Fruit fly (Drosophila melanogaster) whole organism, prepupa: ENCODE results near the gene Gr64e.

ENCODE experiments used
- Blimp-1 ChIP-seq: fragments of 200-800 bp; sonication (Bioruptor generic); optimal IDR thresholded peaks from 3 replicates; lab custom pipeline; 2017; ENCODE audit warnings: missing biosample characterization, missing genetic modification characterization, mild to moderate bottlenecking, moderate library complexity, missing genetic modification reagents
- CG10631 ChIP-seq: fragments of 200-800 bp; sonication (Bioruptor generic); optimal IDR thresholded peaks from 2 replicates; lab custom pipeline; 2016; ENCODE audit warnings: missing biosample characterization, missing genetic modification characterization
- CG10669 ChIP-seq: fragments of 200-800 bp; sonication (Bioruptor generic); optimal IDR thresholded peaks from 3 replicates; lab custom pipeline; 2018; ENCODE audit warnings: missing biosample characterization, mild to moderate bottlenecking, missing genetic modification characterization, moderate library complexity
- CG11294 ChIP-seq: fragments of 200-800 bp; sonication (Bioruptor generic); IDR thresholded peaks from 2 replicates; pipeline ENCODE4 v1.3.6; 2022; ENCODE audit warnings: missing biosample characterization, missing genetic modification characterization
- CG11762 ChIP-seq: fragments of 200-800 bp; sonication (Bioruptor generic); optimal IDR thresholded peaks from 3 replicates; lab custom pipeline; 2016; ENCODE audit warnings: missing biosample characterization, missing genetic modification characterization; ENCODE audit not compliant: insufficient read depth
- CG11902 ChIP-seq: fragments of 200-800 bp; sonication (Bioruptor generic); optimal IDR thresholded peaks from 3 replicates; lab custom pipeline; 2016; ENCODE audit warnings: missing biosample characterization, missing genetic modification characterization
- CG15336 ChIP-seq: fragments of 200-800 bp; sonication (Bioruptor generic); IDR thresholded peaks from 2 replicates; pipeline ENCODE4 v1.3.6; 2022; ENCODE audit warnings: missing biosample characterization, missing genetic modification characterization
- CG1621 ChIP-seq: fragments of 200-800 bp; sonication (Bioruptor generic); optimal IDR thresholded peaks from 3 replicates; lab custom pipeline; 2018; ENCODE audit warnings: missing biosample characterization, mild to moderate bottlenecking, missing genetic modification characterization
- CG3032 ChIP-seq: fragments of 200-800 bp; optimal IDR thresholded peaks from 2 replicates; lab custom pipeline; 2019; ENCODE audit warnings: missing biosample characterization, mild to moderate bottlenecking, missing genetic modification characterization, moderate library complexity
- CG31627 ChIP-seq: fragments of 200-800 bp; sonication (Bioruptor generic); optimal IDR thresholded peaks from 3 replicates; lab custom pipeline; 2016; ENCODE audit warnings: missing biosample characterization, missing genetic modification characterization
- CG34406 ChIP-seq: fragments of 200-800 bp; sonication (Bioruptor generic); optimal IDR thresholded peaks from 3 replicates; lab custom pipeline; 2016; ENCODE audit warnings: missing biosample characterization, missing genetic modification characterization
- CG3919 ChIP-seq: fragments of 200-800 bp; sonication (Bioruptor generic); optimal IDR thresholded peaks from 3 replicates; lab custom pipeline; 2016; ENCODE audit warnings: missing biosample characterization, missing genetic modification characterization
- CG4318 ChIP-seq: fragments of 200-800 bp; sonication (Bioruptor generic); optimal IDR thresholded peaks from 3 replicates; lab custom pipeline; 2017; ENCODE audit warnings: missing biosample characterization, mild to moderate bottlenecking, missing genetic modification characterization
- CG6163 ChIP-seq: fragments of 200-800 bp; sonication (Bioruptor generic); IDR thresholded peaks from 3 replicates; pipeline ENCODE4 v1.3.6; 2022; ENCODE audit warnings: missing biosample characterization, missing genetic modification characterization
- CG6276 ChIP-seq: fragments of 200-800 bp; sonication (Bioruptor generic); optimal IDR thresholded peaks from 2 replicates; lab custom pipeline; 2017; ENCODE audit warnings: missing biosample characterization, mild to moderate bottlenecking, missing genetic modification characterization
- CG6792 ChIP-seq: fragments of 200-800 bp; sonication (Bioruptor generic); optimal IDR thresholded peaks from 3 replicates; lab custom pipeline; 2016; ENCODE audit warnings: missing biosample characterization, missing genetic modification characterization
- CG6808 ChIP-seq: fragments of 200-800 bp; sonication (Bioruptor generic); optimal IDR thresholded peaks from 3 replicates; lab custom pipeline; 2017; ENCODE audit warnings: missing biosample characterization, missing genetic modification characterization, mild to moderate bottlenecking, moderate library complexity, missing genetic modification reagents
- CG6854 ChIP-seq: fragments of 200-800 bp; sonication (Bioruptor generic); optimal IDR thresholded peaks from 2 replicates; lab custom pipeline; 2017; ENCODE audit warnings: missing biosample characterization, mild to moderate bottlenecking, missing genetic modification characterization
- CG8319 ChIP-seq: fragments of 200-800 bp; sonication (Bioruptor generic); optimal IDR thresholded peaks from 3 replicates; lab custom pipeline; 2016; ENCODE audit warnings: missing biosample characterization, missing genetic modification characterization
- CG9139 ChIP-seq: fragments of 200-800 bp; sonication (Bioruptor generic); optimal IDR thresholded peaks from 3 replicates; lab custom pipeline; 2017; ENCODE audit warnings: missing biosample characterization, mild to moderate bottlenecking, missing genetic modification characterization
- Eip75B ChIP-seq: fragments of 200-800 bp; sonication (Bioruptor generic); optimal IDR thresholded peaks from 3 replicates; lab custom pipeline; 2016; ENCODE audit warnings: missing biosample characterization, missing genetic modification characterization
- Ets96B ChIP-seq: fragments of 200-800 bp; optimal IDR thresholded peaks from 2 replicates; lab custom pipeline; 2019; ENCODE audit warnings: missing biosample characterization, mild to moderate bottlenecking, missing genetic modification characterization, moderate library complexity
- Gug ChIP-seq: fragments of 200-800 bp; sonication (Bioruptor generic); IDR thresholded peaks from 2 replicates; pipeline ENCODE4 v1.3.6; 2022; ENCODE audit warnings: missing biosample characterization, missing genetic modification characterization
- Hr38 ChIP-seq: sonication (Bioruptor generic); optimal IDR thresholded peaks from 2 replicates; lab custom pipeline; 2016; ENCODE audit warnings: missing biosample characterization, missing genetic modification characterization
- Hr4 ChIP-seq: fragments of 200-800 bp; sonication (Bioruptor generic); optimal IDR thresholded peaks from 3 replicates; lab custom pipeline; 2016; ENCODE audit warnings: missing biosample characterization, missing genetic modification characterization
- Met ChIP-seq: fragments of 200-800 bp; sonication (Bioruptor generic); optimal IDR thresholded peaks from 3 replicates; lab custom pipeline; 2016; ENCODE audit warnings: missing biosample characterization, missing genetic modification characterization
- OdsH ChIP-seq: fragments of 200-800 bp; sonication (Bioruptor generic); optimal IDR thresholded peaks from 3 replicates; lab custom pipeline; 2016; ENCODE audit warnings: missing biosample characterization, missing genetic modification characterization
- Smox ChIP-seq: fragments of 200-800 bp; sonication (Bioruptor generic); optimal IDR thresholded peaks from 3 replicates; lab custom pipeline; 2016; ENCODE audit warnings: missing biosample characterization, missing genetic modification characterization
- Sox14 ChIP-seq: fragments of 200-800 bp; sonication (Bioruptor generic); optimal IDR thresholded peaks from 3 replicates; lab custom pipeline; 2016; ENCODE audit warnings: missing biosample characterization, missing genetic modification characterization
- Sox15 ChIP-seq: fragments of 200-800 bp; sonication (Bioruptor generic); optimal IDR thresholded peaks from 3 replicates; lab custom pipeline; 2016; ENCODE audit warnings: missing biosample characterization, missing genetic modification characterization
- achi ChIP-seq: fragments of 200-800 bp; sonication (Bioruptor generic); optimal IDR thresholded peaks from 3 replicates; lab custom pipeline; 2016; ENCODE audit warnings: missing biosample characterization, missing genetic modification characterization
- acj6 ChIP-seq: fragments of 200-800 bp; sonication (Bioruptor generic); optimal IDR thresholded peaks from 3 replicates; lab custom pipeline; 2016; ENCODE audit warnings: missing biosample characterization, missing genetic modification characterization
- dac ChIP-seq: fragments of 200-800 bp; sonication (Bioruptor generic); optimal IDR thresholded peaks from 2 replicates; lab custom pipeline; 2017; ENCODE audit warnings: missing biosample characterization, mild to moderate bottlenecking, missing genetic modification characterization
- dsx ChIP-seq: fragments of 200-800 bp; optimal IDR thresholded peaks from 3 replicates; lab custom pipeline; 2019; ENCODE audit warnings: missing biosample characterization, mild to moderate bottlenecking, missing genetic modification characterization, moderate library complexity; ENCODE audit not compliant: poor library complexity, severe bottlenecking
- eg ChIP-seq: fragments of 200-800 bp; sonication (Bioruptor generic); IDR thresholded peaks from 3 replicates; pipeline ENCODE4 v1.3.6; 2022; ENCODE audit warnings: missing biosample characterization, missing genetic modification characterization
- esn ChIP-seq: fragments of 200-800 bp; sonication (Bioruptor generic); optimal IDR thresholded peaks from 2 replicates; lab custom pipeline; 2016; ENCODE audit warnings: missing biosample characterization, mild to moderate bottlenecking, missing genetic modification characterization, moderate library complexity
- fd85E ChIP-seq: fragments of 200-800 bp; sonication (Bioruptor generic); optimal IDR thresholded peaks from 3 replicates; lab custom pipeline; 2016; ENCODE audit warnings: missing biosample characterization, missing genetic modification characterization
- fkh ChIP-seq: fragments of 200-800 bp; sonication (Bioruptor generic); optimal IDR thresholded peaks from 3 replicates; lab custom pipeline; 2017; ENCODE audit warnings: missing biosample characterization, mild to moderate bottlenecking, missing genetic modification characterization, moderate library complexity
- lz ChIP-seq: fragments of 200-800 bp; sonication (Bioruptor generic); optimal IDR thresholded peaks from 3 replicates; lab custom pipeline; 2016; ENCODE audit warnings: missing biosample characterization, missing genetic modification characterization
- net ChIP-seq: fragments of 200-800 bp; sonication (Bioruptor generic); optimal IDR thresholded peaks from 3 replicates; lab custom pipeline; 2016; ENCODE audit warnings: missing biosample characterization, missing genetic modification characterization
- pdm3 ChIP-seq: fragments of 200-800 bp; sonication (Bioruptor generic); optimal IDR thresholded peaks from 3 replicates; lab custom pipeline; 2016; ENCODE audit warnings: missing biosample characterization, missing genetic modification characterization
- salr ChIP-seq, 2 experiments: fragments of 200-800 bp; sonication (Bioruptor generic); optimal IDR thresholded peaks; 3 replicates each; lab custom pipeline; 2016 to 2018; ENCODE audit warnings: missing biosample characterization in 2 of 2, missing genetic modification characterization in 2 of 2, mild to moderate bottlenecking in 1 of 2
- spab ChIP-seq: fragments of 200-800 bp; sonication (Bioruptor generic); optimal IDR thresholded peaks from 2 replicates; lab custom pipeline; 2017; ENCODE audit warnings: missing biosample characterization, mild to moderate bottlenecking, missing genetic modification characterization, missing genetic modification reagents
- ss ChIP-seq, 2 experiments: fragments of 200-800 bp; sonication (Bioruptor generic); optimal IDR thresholded peaks; 2 replicates in 1 of 2; 3 replicates in 1 of 2; lab custom pipeline; 2017 to 2018; ENCODE audit warnings: mild to moderate bottlenecking in 2 of 2, missing biosample characterization in 2 of 2, missing genetic modification characterization in 2 of 2, moderate library complexity in 1 of 2
- svp ChIP-seq: fragments of 200-800 bp; sonication (Bioruptor generic); peaks from one replicate; lab custom pipeline; 2016; ENCODE audit warnings: missing biosample characterization, missing genetic modification characterization
- topi ChIP-seq: fragments of 200-800 bp; sonication (Bioruptor generic); optimal IDR thresholded peaks from 3 replicates; lab custom pipeline; 2016; ENCODE audit warnings: missing biosample characterization, missing genetic modification characterization
- vri ChIP-seq: fragments of 200-800 bp; sonication (Bioruptor generic); optimal IDR thresholded peaks from 3 replicates; lab custom pipeline; 2016; ENCODE audit warnings: missing biosample characterization, mild to moderate bottlenecking, missing genetic modification characterization

Gene Gr64e

DNA sequence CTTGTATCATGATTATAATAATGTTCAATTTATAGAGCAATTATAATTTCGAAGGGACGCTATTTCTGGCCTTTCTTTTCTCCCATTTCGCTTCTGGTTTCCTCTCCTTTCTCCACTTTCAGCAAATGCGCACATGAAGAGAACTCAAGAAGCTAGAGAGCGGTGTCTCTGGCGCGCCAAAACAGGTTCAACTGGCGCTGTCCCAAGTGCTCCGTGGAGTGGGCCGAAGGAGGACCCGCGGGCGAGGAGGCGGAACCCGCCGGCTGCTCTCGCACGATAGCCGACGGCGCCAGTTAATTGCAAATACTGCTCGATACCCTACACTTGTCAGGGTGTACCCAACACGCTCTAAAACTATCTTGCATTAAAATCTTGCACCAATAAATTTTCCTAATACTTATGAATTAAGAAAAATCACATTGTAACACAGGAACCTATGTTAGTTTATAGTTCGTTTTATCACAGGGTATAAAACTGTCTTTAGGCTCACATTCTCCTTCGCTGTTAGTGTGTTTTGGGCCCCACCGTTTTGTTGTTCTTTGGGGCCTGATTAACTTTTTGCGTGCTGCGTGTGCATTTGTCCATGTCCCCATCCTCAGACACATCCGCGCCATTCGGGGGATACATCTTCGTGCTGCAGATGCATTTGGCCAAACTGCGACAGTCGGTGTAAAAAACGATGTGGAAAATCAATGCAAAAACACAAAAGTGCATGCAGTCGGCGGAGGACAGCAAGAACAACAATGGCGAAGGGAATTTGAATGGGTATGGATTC lies 38.5 kb downstream of the Gr64e start (continued):
- TF ChIP-seq Hr38 (GFP tag; lab: Kevin White, UChicago) (peak; percentile 88), net (peak; percentile 99), CG34406 (GFP tag; lab: Kevin White, UChicago) (peak; percentile 98), dsx (GFP tag; lab: Kevin White, UChicago) (peak; percentile 94), OdsH (GFP tag; lab: Kevin White, UChicago) (peak; percentile 99), CG3919 (GFP tag; lab: Kevin White, UChicago) (peak; percentile 98), Gug (GFP tag; lab: Robert Waterston, UW) (peak; percentile 99), acj6 (GFP tag; lab: Kevin White, UChicago) (peak; percentile 99), vri (GFP tag; lab: Kevin White, UChicago) (peak; percentile 97), CG11762 (GFP tag; lab: Kevin White, UChicago) (peak; percentile 98), salr (GFP tag; optimal IDR thresholded peaks at IDR 0.05; lab: Kevin White, UChicago) (peak; percentile 98), Eip75B (peak; percentile 98), Ets96B (peak; percentile 98), CG1621 (tag; lab: Kevin White, UChicago) (peak; percentile 97), topi (GFP tag; lab: Kevin White, UChicago) (peak; percentile 97), CG31627 (peak; percentile 99), CG10631 (GFP tag; lab: Kevin White, UChicago) (peak; percentile 97), pdm3 (peak; percentile 99)
- TF ChIP-seq, all 60 proteins: peak for 60

DNA sequence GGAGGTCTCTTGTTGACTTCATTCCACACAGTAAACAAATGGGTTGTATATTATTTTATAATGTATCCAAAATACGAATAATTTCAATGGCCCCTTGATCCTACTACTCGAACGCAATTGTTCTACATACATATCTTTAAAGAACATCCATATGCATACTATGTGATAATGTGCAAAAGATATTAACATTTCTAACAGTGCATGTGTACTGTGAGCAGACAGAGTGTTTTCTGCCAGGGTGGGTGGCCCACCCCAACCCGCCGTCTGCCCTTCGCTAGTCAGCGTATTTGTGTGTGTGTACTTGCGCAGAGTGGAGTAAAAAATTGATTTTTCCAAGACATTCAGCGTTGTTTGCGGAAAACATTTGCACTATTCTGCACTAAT lies 39.0 kb downstream of the Gr64e start:
- TF ChIP-seq salr (GFP tag; optimal IDR thresholded peaks at IDR 0.05; lab: Kevin White, UChicago) (peak; percentile 52 to 93), Hr4 (peak; percentile 84), Gug (GFP tag; lab: Robert Waterston, UW) (peak; percentile 94), Sox15 (GFP tag; lab: Kevin White, UChicago) (peak; percentile 51), CG3032 (tag; lab: Kevin White, UChicago) (peak; percentile 91), Blimp-1 (GFP tag; lab: Kevin White, UChicago) (no peak), Hr38 (GFP tag; lab: Kevin White, UChicago) (no peak), lz (GFP tag; lab: Kevin White, UChicago) (peak; percentile 38), pdm3 (peak; percentile 79), CG6276 (no peak), CG9139 (peak; percentile 68), Met (GFP tag; lab: Kevin White, UChicago) (peak; percentile 65), esn (no peak), Sox14 (peak; percentile 84), achi (peak; percentile 76), Smox (peak; percentile 55), CG6163 (GFP tag; lab: Robert Waterston, UW) (peak; percentile 97), CG10669 (GFP tag; lab: Kevin White, UChicago) (peak; percentile 91), CG11762 (GFP tag; lab: Kevin White, UChicago) (peak; percentile 85), svp (no peak), CG6854 (GFP tag; lab: Kevin White, UChicago) (no peak), CG8319 (GFP tag; lab: Kevin White, UChicago) (peak; percentile 40), CG15336 (GFP tag; lab: Robert Waterston, UW) (peak; percentile 90), CG6808 (GFP tag; lab: Kevin White, UChicago) (peak; percentile 37), fd85E (peak; percentile 54), fkh (no peak), CG1621 (tag; lab: Kevin White, UChicago) (peak; percentile 86), OdsH (GFP tag; lab: Kevin White, UChicago) (peak; percentile 83), spab (GFP tag; lab: Kevin White, UChicago) (peak; percentile 66), CG11294 (GFP tag; lab: Robert Waterston, UW) (peak; percentile 92), eg (GFP tag; lab: Robert Waterston, UW) (peak; percentile 95), CG11902 (GFP tag; lab: Kevin White, UChicago) (peak; percentile 70), acj6 (GFP tag; lab: Kevin White, UChicago) (peak; percentile 84), dac (GFP tag; lab: Kevin White, UChicago) (peak; percentile 40), ss (GFP tag; optimal IDR thresholded peaks at IDR 0.05; lab: Kevin White, UChicago) (no peak), CG4318 (peak; percentile 78), net (no peak), CG34406 (GFP tag; lab: Kevin White, UChicago) (peak; percentile 57), CG6792 (GFP tag; lab: Kevin White, UChicago) (no peak)
